Comparison of ENCODE assay signal across 4 fruit fly cellular contexts in genomic region chrX:17821466-17821865, dm6.
TF ChIP-seq lines count a peak whose summit lies in the region.

No protein-coding gene starts in this region.

- no peak for TF ChIP-seq CTCF in whole organism, embryonic (GFP tag; optimal IDR thresholded peaks at IDR 0.05; lab: Kevin White, UChicago)

TF ChIP-seq in whole organism, embryonic, 481 proteins besides CTCF, POLR2A, EP300 and RAD21 (continues in another document):
- TF ChIP-seq ac (GFP tag; optimal IDR thresholded peaks at IDR 0.05; lab: Kevin White, UChicago) (no peak), CG31441 (GFP tag; IDR thresholded peaks at IDR 0.05; lab: Robert Waterston, UW) (peak; percentile 34; the same call in 1 of the 2 replicates), HmgZ (tag; optimal IDR thresholded peaks at IDR 0.05; lab: Kevin White, UChicago) (peak; percentile 16), CG4404 (GFP tag; IDR thresholded peaks at IDR 0.05; lab: Robert Waterston, UW) (no peak), chinmo (GFP tag; IDR thresholded peaks at IDR 0.05; lab: Robert Waterston, UW; ENCODE audit: partially characterized antibody) (0 out of 4 replicates have a peak, but pooled peaks have one; percentile 35), B-H2 (GFP tag; optimal IDR thresholded peaks at IDR 0.05; lab: Kevin White, UChicago) (peak; percentile 2), CG1832 (GFP tag; optimal IDR thresholded peaks at IDR 0.05; lab: Kevin White, UChicago) (peak; percentile 69), exex (tag; optimal IDR thresholded peaks at IDR 0.05; lab: Kevin White, UChicago) (peak; percentile 76), CG8388 (GFP tag; optimal IDR thresholded peaks at IDR 0.05; lab: Kevin White, UChicago) (no peak), sr (GFP tag; IDR thresholded peaks at IDR 0.05; lab: Robert Waterston, UW) (peak; percentile 35; the same call in 1 of the 3 replicates), klu (GFP tag; IDR thresholded peaks at IDR 0.05; lab: Robert Waterston, UW) (peak; percentile 38; the same call in 1 of the 2 replicates), Pdp1 (GFP tag; optimal IDR thresholded peaks at IDR 0.05; lab: Kevin White, UChicago) (peak in 1 of 2 experiments; percentile 18), Scr (GFP tag; IDR thresholded peaks at IDR 0.05; lab: Robert Waterston, UW; ENCODE audit: partially characterized antibody) (peak; percentile 16; the same call in 1 of the 2 replicates), CG10565 (GFP tag; optimal IDR thresholded peaks at IDR 0.05; lab: Kevin White, UChicago) (no peak), CG7271 (tag; optimal IDR thresholded peaks at IDR 0.05; lab: Kevin White, UChicago) (no peak), Nf-YB (GFP tag; optimal IDR thresholded peaks at IDR 0.05; lab: Kevin White, UChicago) (peak; percentile 66), insv (GFP tag; optimal IDR thresholded peaks at IDR 0.05; lab: Kevin White, UChicago) (peak in 1 of 2 experiments; percentile 34), Nf-YC (tag; optimal IDR thresholded peaks at IDR 0.05; lab: Kevin White, UChicago) (peak; percentile 83), CG17385 (GFP tag; optimal IDR thresholded peaks at IDR 0.05; lab: Kevin White, UChicago) (peak; percentile 13), CG3995 (GFP tag; optimal IDR thresholded peaks at IDR 0.05; lab: Kevin White, UChicago) (peak; percentile 96), abd-A (tag; optimal IDR thresholded peaks at IDR 0.05; lab: Kevin White, UChicago) (peak; percentile 28)

TF ChIP-seq in whole organism, prepupa, 60 proteins besides CTCF, POLR2A, EP300 and RAD21:
- TF ChIP-seq Eip78C (GFP tag; lab: Kevin White, UChicago), result peak; percentile 33
- no peak for TF ChIP-seq CG32006 (GFP tag; optimal IDR thresholded peaks at IDR 0.05; lab: Kevin White, UChicago)
- peak; percentile 34 for TF ChIP-seq svp (GFP tag; lab: Kevin White, UChicago)
- TF ChIP-seq Hr39 (GFP tag; optimal IDR thresholded peaks at IDR 0.05; lab: Kevin White, UChicago), result peak; percentile 7
- TF ChIP-seq fd85E (GFP tag; optimal IDR thresholded peaks at IDR 0.05; lab: Kevin White, UChicago), result no peak
- TF ChIP-seq Hr38 (GFP tag; optimal IDR thresholded peaks at IDR 0.05; lab: Kevin White, UChicago), result no peak
- no peak for TF ChIP-seq CG1621 (tag; optimal IDR thresholded peaks at IDR 0.05; lab: Kevin White, UChicago)
- no peak for TF ChIP-seq dsx (GFP tag; optimal IDR thresholded peaks at IDR 0.05; lab: Kevin White, UChicago; ENCODE audit: poor library complexity, severe bottlenecking)
- TF ChIP-seq CG34406 (GFP tag; optimal IDR thresholded peaks at IDR 0.05; lab: Kevin White, UChicago), result no peak
- peak; percentile 9 for TF ChIP-seq fkh (GFP tag; optimal IDR thresholded peaks at IDR 0.05; lab: Kevin White, UChicago)
- TF ChIP-seq vri (GFP tag; optimal IDR thresholded peaks at IDR 0.05; lab: Kevin White, UChicago), result no peak
- TF ChIP-seq Lpt (GFP tag; optimal IDR thresholded peaks at IDR 0.05; lab: Kevin White, UChicago), result no peak
TF ChIP-seq in whole organism, prepupa: peak in this region for 4.

TF ChIP-seq in whole organism, pupa, 21 proteins besides CTCF, POLR2A, EP300 and RAD21:
- TF ChIP-seq CG12605 (GFP tag; IDR thresholded peaks at IDR 0.05; lab: Robert Waterston, UW) (no peak), CG4496 (GFP tag; IDR thresholded peaks at IDR 0.05; lab: Robert Waterston, UW) (0 out of 3 replicates have a peak, but pooled peaks have one; percentile 20)
TF ChIP-seq in whole organism, pupa: peak in this region for 1.

TF ChIP-seq in whole organism, wandering third instar larva, 38 proteins besides CTCF, POLR2A, EP300 and RAD21:
- TF ChIP-seq fru (GFP tag; optimal IDR thresholded peaks at IDR 0.05; lab: Kevin White, UChicago) (peak; percentile 59), dmrt93B (GFP tag; optimal IDR thresholded peaks at IDR 0.05; lab: Kevin White, UChicago) (no peak)
TF ChIP-seq in whole organism, wandering third instar larva: peak in this region for 1.

Comparison
In these comparisons a context has a peak if more than half of its experiments do, and no peak if none do; other contexts are left out.
1. Of the 7 proteins assayed by ChIP-seq in both whole organism, embryonic and whole organism, prepupa: peak only in whole organism, embryonic: none; only in whole organism, prepupa: Hr39; in both: none; in neither: 6.